Fruit fly (Drosophila melanogaster) whole organism, pupa: ENCODE results near the gene GatA.

Experiments used
- CG10348 ChIP-seq: fragments of 200-800 bp; sonication (Bioruptor generic); IDR thresholded peaks from 2 replicates; pipeline ENCODE4 v1.3.6; 2022; ENCODE audit warnings: missing biosample characterization, missing genetic modification characterization
- CG12605 ChIP-seq: fragments of 200-800 bp; sonication (Bioruptor generic); IDR thresholded peaks from 2 replicates; pipeline ENCODE4 v1.3.6; 2022; ENCODE audit warnings: missing biosample characterization, missing genetic modification characterization
- CG13204 ChIP-seq: fragments of 200-800 bp; sonication (Bioruptor generic); optimal IDR thresholded peaks from 2 replicates; lab custom pipeline; 2018; ENCODE audit warnings: missing biosample characterization, mild to moderate bottlenecking, missing genetic modification characterization, moderate library complexity
- CG14655 ChIP-seq: fragments of 200-800 bp; sonication (Bioruptor generic); optimal IDR thresholded peaks from 3 replicates; lab custom pipeline; 2017; ENCODE audit warnings: mild to moderate bottlenecking, missing biosample characterization, missing genetic modification reagents, missing genetic modification characterization
- CG15710 ChIP-seq: fragments of 200-800 bp; sonication (Bioruptor generic); optimal IDR thresholded peaks from 2 replicates; lab custom pipeline; 2018; ENCODE audit warnings: missing biosample characterization, mild to moderate bottlenecking, missing genetic modification characterization, moderate library complexity
- CG17806 ChIP-seq: fragments of 200-800 bp; sonication (Bioruptor generic); optimal IDR thresholded peaks from 2 replicates; lab custom pipeline; 2018; ENCODE audit warnings: missing biosample characterization, mild to moderate bottlenecking, missing genetic modification characterization, moderate library complexity
- CG32121 ChIP-seq: fragments of 200-800 bp; sonication (Bioruptor generic); IDR thresholded peaks from 2 replicates; pipeline ENCODE4 v1.3.6; 2022; ENCODE audit warnings: missing biosample characterization, missing genetic modification characterization
- CG34367 ChIP-seq: fragments of 200-800 bp; sonication (Bioruptor generic); optimal IDR thresholded peaks from 2 replicates; lab custom pipeline; 2018; ENCODE audit warnings: missing biosample characterization, mild to moderate bottlenecking, missing genetic modification characterization
- CG4496 ChIP-seq: fragments of 200-800 bp; sonication (Bioruptor generic); IDR thresholded peaks from 3 replicates; pipeline ENCODE4 v1.3.6; 2022; ENCODE audit warnings: missing biosample characterization, missing genetic modification characterization
- CG8159 ChIP-seq: fragments of 200-800 bp; sonication (Bioruptor generic); optimal IDR thresholded peaks from 3 replicates; lab custom pipeline; 2018; ENCODE audit warnings: missing biosample characterization, mild to moderate bottlenecking, missing genetic modification characterization, moderate library complexity
- CG8301 ChIP-seq: fragments of 200-800 bp; sonication (Bioruptor generic); optimal IDR thresholded peaks from 2 replicates; lab custom pipeline; 2018; ENCODE audit warnings: missing biosample characterization, mild to moderate bottlenecking, missing genetic modification characterization
- CG9948 ChIP-seq: fragments of 200-800 bp; sonication (Bioruptor generic); optimal IDR thresholded peaks from 2 replicates; lab custom pipeline; 2018; ENCODE audit warnings: missing biosample characterization, mild to moderate bottlenecking, missing genetic modification characterization, moderate library complexity
- D1 ChIP-seq: fragments of 200-800 bp; sonication (Bioruptor generic); optimal IDR thresholded peaks from 2 replicates; lab custom pipeline; 2018; ENCODE audit warnings: missing biosample characterization, mild to moderate bottlenecking, missing genetic modification characterization, moderate library complexity
- EcR ChIP-seq: fragments of 200-800 bp; sonication (Bioruptor generic); optimal IDR thresholded peaks from 3 replicates; lab custom pipeline; 2019; ENCODE audit warnings: missing biosample characterization, missing genetic modification characterization, mild to moderate bottlenecking, moderate library complexity, missing genetic modification reagents
- Ets98B ChIP-seq: fragments of 200-800 bp; sonication (Bioruptor generic); IDR thresholded peaks from 2 replicates; pipeline ENCODE4 v1.3.6; 2022; ENCODE audit warnings: missing biosample characterization, missing genetic modification characterization
- Pif1A ChIP-seq: fragments of 200-800 bp; sonication (Bioruptor generic); optimal IDR thresholded peaks from 3 replicates; lab custom pipeline; 2016; ENCODE audit warnings: missing biosample characterization, missing genetic modification characterization
- Pif1B ChIP-seq: fragments of 200-800 bp; sonication (Bioruptor generic); optimal IDR thresholded peaks from 3 replicates; lab custom pipeline; 2016; ENCODE audit warnings: missing biosample characterization, missing genetic modification characterization
- Snoo ChIP-seq: fragments of 200-800 bp; sonication (Bioruptor generic); optimal IDR thresholded peaks from 3 replicates; lab custom pipeline; 2017; ENCODE audit warnings: missing biosample characterization, mild to moderate bottlenecking, missing genetic modification characterization, inconsistent platforms
- fd96Ca ChIP-seq: fragments of 200-800 bp; sonication (Bioruptor generic); IDR thresholded peaks from 3 replicates; pipeline ENCODE4 v1.3.6; 2022; ENCODE audit warnings: missing biosample characterization, missing genetic modification characterization
- gl ChIP-seq: fragments of 200-800 bp; sonication (Bioruptor generic); optimal IDR thresholded peaks from 2 replicates; lab custom pipeline; 2018; ENCODE audit warnings: missing biosample characterization, mild to moderate bottlenecking, missing genetic modification characterization
- rn ChIP-seq: fragments of 200-800 bp; sonication (Bioruptor generic); IDR thresholded peaks from 2 replicates; pipeline ENCODE4 v1.3.6; 2022; ENCODE audit warnings: missing biosample characterization, missing genetic modification characterization

The GatA gene

DNA sequence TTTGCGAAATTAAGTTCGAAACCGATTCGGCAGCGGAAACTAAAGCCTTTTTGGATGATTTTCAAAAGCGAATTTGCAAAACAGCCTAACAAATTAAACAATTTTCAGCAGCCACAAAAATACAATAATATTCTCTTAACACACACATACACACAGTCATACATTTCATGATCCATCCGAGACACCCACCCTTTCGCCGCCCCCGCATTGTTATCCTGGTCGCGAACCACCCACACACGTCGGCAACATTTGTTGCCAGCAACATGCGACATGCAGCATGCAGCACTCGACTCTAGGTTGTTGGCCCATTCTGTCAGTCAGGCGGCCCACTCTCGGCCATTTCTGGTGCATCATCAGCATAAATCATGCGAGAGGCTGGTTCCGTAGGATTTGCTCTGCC lies 14.6 kb downstream of the GatA start:
- TF ChIP-seq CG32121 (no peak), Pif1A (GFP tag; lab: Kevin White, UChicago) (no peak), CG15710 (tag; lab: Kevin White, UChicago) (no peak), Ets98B (GFP tag; lab: Robert Waterston, UW) (no peak), CG10348 (GFP tag; lab: Robert Waterston, UW) (no peak), CG34367 (tag; lab: Kevin White, UChicago) (no peak), D1 (tag; lab: Kevin White, UChicago) (no peak), CG12605 (GFP tag; lab: Robert Waterston, UW) (no peak), CG8159 (tag; lab: Kevin White, UChicago) (no peak), Snoo (tag; lab: Kevin White, UChicago) (no peak), CG8301 (tag; lab: Kevin White, UChicago) (no peak), fd96Ca (GFP tag; lab: Robert Waterston, UW) (no peak), CG14655 (GFP tag; lab: Kevin White, UChicago) (no peak), rn (GFP tag; lab: Robert Waterston, UW) (no peak), CG13204 (GFP tag; lab: Kevin White, UChicago) (no peak), CG4496 (GFP tag; lab: Robert Waterston, UW) (no peak)
- TF ChIP-seq, all 21 proteins: peak for 0

DNA sequence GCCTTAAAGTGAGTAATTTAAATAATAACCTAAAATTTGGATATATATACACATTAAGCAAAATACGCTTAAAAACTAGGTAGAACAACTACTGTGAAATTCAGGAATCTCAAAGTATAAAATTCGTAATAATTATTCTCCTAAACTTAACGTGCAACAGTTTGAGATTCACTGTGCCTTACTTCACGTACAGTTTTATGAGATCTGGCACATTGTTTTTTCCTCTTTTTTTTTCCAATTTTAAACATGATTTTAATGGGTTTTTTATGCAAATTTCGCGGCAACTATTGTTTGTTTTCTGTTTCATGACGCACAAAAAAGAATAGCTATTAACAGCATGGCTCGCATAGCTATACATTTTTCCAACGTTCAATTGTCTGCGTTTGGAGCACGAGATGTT lies 16.8 kb downstream of the GatA start:
- TF ChIP-seq CG32121 = no peak
- no peak for TF ChIP-seq fd96Ca (GFP tag; lab: Robert Waterston, UW)

DNA sequence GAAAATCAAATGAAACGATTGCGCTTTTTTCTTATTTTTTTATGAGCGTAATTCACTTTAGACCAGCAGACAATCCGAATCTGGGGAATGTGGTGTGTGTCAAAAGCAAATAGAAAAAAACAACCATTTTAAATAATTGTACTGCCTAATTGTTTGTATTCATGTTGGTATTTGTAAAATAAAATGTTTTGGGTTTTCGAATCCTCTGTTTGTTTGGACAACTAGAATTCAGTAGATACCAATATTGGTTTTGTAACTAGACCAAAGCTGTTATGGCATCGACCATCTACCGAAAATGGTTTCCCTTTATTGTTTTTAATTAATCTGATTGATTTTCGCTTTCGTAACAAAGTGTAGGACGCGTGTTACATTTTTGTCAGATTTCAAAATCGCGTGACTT lies 17.7 kb downstream of the GatA start:
- TF ChIP-seq CG8159 (tag; lab: Kevin White, UChicago) = no peak
- TF ChIP-seq CG32121 = no peak
- no peak for TF ChIP-seq CG12605 (GFP tag; lab: Robert Waterston, UW)
- TF ChIP-seq, all 21 proteins: peak for 0

DNA sequence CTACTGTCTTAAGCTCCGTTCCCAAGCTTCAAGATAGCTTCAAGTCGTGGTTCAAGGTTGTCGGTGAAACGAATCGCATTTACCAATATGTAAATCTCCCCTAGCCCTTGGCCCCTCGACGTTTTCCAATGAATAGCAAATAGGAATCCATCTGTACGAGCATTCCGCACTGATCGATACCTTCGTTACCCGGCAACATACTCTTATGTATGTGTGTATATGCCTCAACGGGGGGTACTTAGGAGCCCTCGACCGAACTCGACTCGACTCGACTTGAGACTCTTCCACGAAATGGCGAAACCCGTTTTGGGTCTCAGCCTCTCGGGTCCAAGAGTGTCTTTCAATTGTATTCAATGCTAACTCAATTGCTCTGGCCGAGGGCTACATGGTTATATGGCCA lies 27.0 kb downstream of the GatA start:
- TF ChIP-seq EcR (GFP tag; lab: Kevin White, UChicago) (peak; percentile 61), CG17806 (no peak), CG34367 (tag; lab: Kevin White, UChicago) (no peak)
- TF ChIP-seq, all 21 proteins: peak for 1

DNA sequence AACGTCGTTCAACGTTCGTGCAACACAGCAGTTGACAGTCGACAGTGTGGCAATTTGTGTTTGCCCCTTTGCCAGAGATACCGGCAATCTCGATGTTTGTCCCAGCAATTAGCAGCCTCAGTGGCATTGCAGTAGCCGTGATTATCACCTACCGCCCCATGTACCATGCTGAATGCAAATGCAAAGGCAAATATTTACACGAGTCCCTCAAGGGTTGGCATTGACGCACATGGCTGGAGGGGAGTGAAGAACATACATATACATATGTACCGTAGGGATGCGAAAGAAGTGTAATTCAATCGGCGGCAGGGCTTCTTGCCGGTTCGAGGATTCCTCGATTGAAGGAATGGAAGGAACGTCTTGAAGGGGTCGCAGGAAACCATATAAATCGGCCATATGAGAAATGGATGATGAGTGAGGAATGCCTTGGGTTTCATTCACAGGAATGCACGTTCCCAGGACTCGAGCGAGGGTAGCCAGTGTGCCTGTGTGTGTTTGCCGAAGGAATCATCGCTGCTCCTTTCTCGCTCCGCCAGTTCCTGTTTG lies 28.7 kb downstream of the GatA start:
- no peak for TF ChIP-seq CG14655 (GFP tag; lab: Kevin White, UChicago)
- no peak for TF ChIP-seq CG34367 (tag; lab: Kevin White, UChicago)
- peak; percentile 5 for TF ChIP-seq Pif1A (GFP tag; lab: Kevin White, UChicago)
- TF ChIP-seq EcR (GFP tag; lab: Kevin White, UChicago) = no peak
- no peak for TF ChIP-seq CG32121
- no peak for TF ChIP-seq CG12605 (GFP tag; lab: Robert Waterston, UW)
- no peak for TF ChIP-seq CG15710 (tag; lab: Kevin White, UChicago)
- no peak for TF ChIP-seq Pif1B (GFP tag; lab: Kevin White, UChicago)
- TF ChIP-seq CG4496 (GFP tag; lab: Robert Waterston, UW) = no peak
- no peak for TF ChIP-seq CG9948 (tag; lab: Kevin White, UChicago)
- 0 out of 2 replicates have a peak, but pooled peaks have one; percentile 12 for TF ChIP-seq CG10348 (GFP tag; lab: Robert Waterston, UW)
- TF ChIP-seq gl = peak; percentile 70
- no peak for TF ChIP-seq Snoo (tag; lab: Kevin White, UChicago)
- no peak for TF ChIP-seq CG8301 (tag; lab: Kevin White, UChicago)
- TF ChIP-seq CG8159 (tag; lab: Kevin White, UChicago) = no peak
- TF ChIP-seq fd96Ca (GFP tag; lab: Robert Waterston, UW) = no peak
- TF ChIP-seq Ets98B (GFP tag; lab: Robert Waterston, UW) = no peak
- peak; percentile 14 for TF ChIP-seq CG13204 (GFP tag; lab: Kevin White, UChicago)
- no peak for TF ChIP-seq rn (GFP tag; lab: Robert Waterston, UW)
- no peak for TF ChIP-seq CG17806
- TF ChIP-seq D1 (tag; lab: Kevin White, UChicago) = no peak

DNA sequence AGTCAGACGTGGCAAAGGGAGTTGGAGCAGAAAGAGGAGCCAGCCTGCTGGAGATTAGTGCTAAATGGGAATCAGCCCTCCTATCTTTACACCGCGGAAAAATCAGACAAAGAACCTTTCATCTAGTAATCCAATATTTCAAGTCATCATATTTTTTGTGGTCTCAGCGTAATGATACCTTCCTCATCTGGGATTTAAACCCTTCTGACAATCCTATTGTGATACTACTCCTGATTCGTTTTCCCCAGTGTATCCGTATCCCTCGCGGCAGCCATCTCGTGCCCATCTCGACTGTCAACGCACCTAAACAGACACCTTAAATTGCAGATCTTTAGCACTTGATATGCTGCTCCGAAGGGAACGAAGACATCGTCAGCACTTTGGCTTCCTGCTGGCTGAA lies 30.3 kb downstream of the GatA start:
- TF ChIP-seq Pif1B (GFP tag; lab: Kevin White, UChicago) (peak; percentile 9), EcR (GFP tag; lab: Kevin White, UChicago) (no peak), fd96Ca (GFP tag; lab: Robert Waterston, UW) (peak; percentile 62; the same call in 2 of the 3 replicates), CG32121 (no peak), CG13204 (GFP tag; lab: Kevin White, UChicago) (no peak), CG34367 (tag; lab: Kevin White, UChicago) (peak; percentile 59), Snoo (tag; lab: Kevin White, UChicago) (no peak), D1 (tag; lab: Kevin White, UChicago) (no peak), CG15710 (tag; lab: Kevin White, UChicago) (peak; percentile 52), CG12605 (GFP tag; lab: Robert Waterston, UW) (no peak), Ets98B (GFP tag; lab: Robert Waterston, UW) (peak; percentile 32; the same call in 1 of the 2 replicates), rn (GFP tag; lab: Robert Waterston, UW) (no peak), CG8159 (tag; lab: Kevin White, UChicago) (peak; percentile 60), gl (peak; percentile 8), CG9948 (tag; lab: Kevin White, UChicago) (peak; percentile 63), CG4496 (GFP tag; lab: Robert Waterston, UW) (0 out of 3 replicates have a peak, but pooled peaks have one; percentile 31), Pif1A (GFP tag; lab: Kevin White, UChicago) (peak; percentile 41), CG14655 (GFP tag; lab: Kevin White, UChicago) (peak; percentile 66), CG17806 (peak; percentile 66), CG8301 (tag; lab: Kevin White, UChicago) (peak; percentile 51), CG10348 (GFP tag; lab: Robert Waterston, UW) (no peak)
